Fruit fly (Drosophila melanogaster) S2 (cell line): ENCODE measurements around the gene CG2961.

Source experiments
- CG8478 ChIP-seq: fragments of >200 bp; optimal IDR thresholded peaks from 2 replicates; lab custom pipeline; 2018
- CTCF ChIP-seq, 2 experiments: fragments of >200 bp; optimal IDR thresholded peaks; 2 replicates each; lab custom pipeline; 2018

DNA sequence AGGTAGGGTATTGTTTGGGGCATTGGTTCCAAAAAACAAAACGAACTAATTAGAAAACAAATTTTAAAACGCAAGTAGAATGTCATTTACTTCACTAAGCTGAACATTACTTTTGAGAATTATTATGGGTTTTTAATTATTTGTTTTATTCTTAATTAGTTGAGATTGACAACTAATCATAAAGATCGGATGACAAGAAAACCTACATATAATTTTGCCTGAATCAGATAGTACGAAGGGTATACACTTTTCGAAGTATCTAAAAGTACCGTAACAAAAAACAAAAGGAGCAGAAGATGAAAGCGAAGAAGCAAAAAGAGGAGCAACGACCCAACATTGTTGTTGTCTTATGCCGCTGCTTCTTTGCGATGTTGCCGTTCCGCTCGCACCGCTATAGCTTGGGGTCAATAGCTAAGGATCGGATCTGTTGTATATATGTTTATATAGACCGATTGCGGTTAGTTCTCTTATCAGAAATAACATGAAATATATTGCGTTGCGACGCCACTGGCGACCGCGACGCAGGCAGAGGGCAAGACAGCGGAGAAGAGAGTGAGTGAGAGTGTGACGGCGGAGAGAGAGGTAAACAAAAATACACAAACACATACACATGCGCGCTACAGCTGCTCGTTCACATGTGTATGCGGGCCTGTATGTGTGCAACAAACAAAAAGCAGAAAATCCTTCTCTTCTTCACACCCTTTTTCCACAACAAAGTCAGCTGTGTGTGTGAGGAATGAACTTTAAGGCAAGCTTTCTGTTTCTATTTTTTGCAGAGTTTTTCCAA, 21.6 kb downstream of the CG2961 start:
- TF ChIP-seq CTCF (optimal IDR thresholded peaks at IDR 0.05; lab: Kevin White, UChicago), result no peak
- no peak for TF ChIP-seq CG8478
